Worm (Caenorhabditis elegans): ENCODE results near the gene Y73F8A.1159.

Gene Y73F8A.1159

DNA sequence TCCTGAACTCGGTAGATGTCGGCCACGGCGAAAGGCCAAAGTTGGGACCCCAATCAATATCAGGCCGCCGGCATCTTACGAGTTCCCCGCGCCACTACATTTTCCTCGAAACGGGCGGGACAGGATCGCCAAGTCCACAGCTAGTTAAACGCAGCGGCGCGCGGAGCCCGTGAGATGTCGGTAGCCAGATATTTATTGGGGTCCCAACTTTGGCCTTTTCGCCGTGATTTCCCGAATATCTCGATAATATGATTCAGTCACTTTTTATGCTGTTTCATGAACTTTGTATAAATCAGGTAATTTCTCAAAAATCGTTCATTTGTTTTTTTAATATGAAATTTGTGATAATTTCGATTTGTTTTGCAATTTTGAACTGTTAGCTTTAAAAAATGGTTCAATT lies 9.0 kb downstream of the Y73F8A.1159 start:
- no peak for TF ChIP-seq hlh-4 (tag; optimal IDR thresholded peaks at IDR 0.05)
- TF ChIP-seq pag-3 (tag; optimal IDR thresholded peaks at IDR 0.05; ENCODE audit: borderline replicate concordance, insufficient read depth): no peak
- no peak for TF ChIP-seq nhr-76 (tag; optimal IDR thresholded peaks at IDR 0.05)
- no peak for TF ChIP-seq xbp-1 (tag; optimal IDR thresholded peaks at IDR 0.05)
- TF ChIP-seq egl-27 (tag; optimal IDR thresholded peaks at IDR 0.05): no peak
- no peak for TF ChIP-seq blmp-1 (tag; optimal IDR thresholded peaks at IDR 0.05)
- no peak for TF ChIP-seq jun-1 (tag; optimal IDR thresholded peaks at IDR 0.05)
- TF ChIP-seq lin-35 (GFP tag; optimal IDR thresholded peaks at IDR 0.05): no peak
- TF ChIP-seq hpl-2 (GFP tag; optimal IDR thresholded peaks at IDR 0.05): no peak
- TF ChIP-seq irx-1 (tag; optimal IDR thresholded peaks at IDR 0.05): no peak
- no peak for TF ChIP-seq elt-2 (tag; optimal IDR thresholded peaks at IDR 0.05)
- TF ChIP-seq ets-5 (GFP tag; IDR thresholded peaks at IDR 0.05): no peak
- no peak for TF ChIP-seq nhr-20 (tag; optimal IDR thresholded peaks at IDR 0.05)
- no peak for TF ChIP-seq unc-98 (GFP tag; IDR thresholded peaks at IDR 0.05)
- no peak for TF ChIP-seq ceh-82 (tag; optimal IDR thresholded peaks at IDR 0.05)
- no peak for TF ChIP-seq zag-1 (tag; optimal IDR thresholded peaks at IDR 0.05)
- no peak for TF ChIP-seq Y116A8C.19 (tag; optimal IDR thresholded peaks at IDR 0.05; ENCODE audit: borderline replicate concordance)
- TF ChIP-seq nhr-77 (tag; optimal IDR thresholded peaks at IDR 0.05): no peak
- TF ChIP-seq ceh-8 (GFP tag; optimal IDR thresholded peaks at IDR 0.05): no peak

DNA sequence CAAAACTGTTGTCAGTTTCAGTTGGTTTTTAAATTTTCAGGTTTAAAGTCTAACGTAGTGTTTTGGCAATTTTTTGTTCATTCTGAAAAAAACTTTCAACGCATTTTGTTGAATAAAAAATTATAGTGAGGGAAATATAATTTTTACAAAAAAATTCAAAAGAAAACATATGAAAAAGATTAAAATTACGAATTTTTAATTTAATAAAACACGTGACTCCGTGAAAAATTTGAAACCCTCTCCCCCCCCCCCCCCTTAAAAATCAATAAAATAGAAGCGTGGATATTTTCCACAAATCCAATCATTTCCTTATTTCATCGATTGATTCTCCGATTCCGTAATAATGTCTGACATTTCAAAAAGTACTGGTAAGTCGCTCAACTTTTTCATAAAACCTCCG lies 12.7 kb downstream of the Y73F8A.1159 start, which contains the start of gene Y73F8A.20:
Y73F8A.20 (plus strand) TSS at position 301 of the 400 bp plus-strand sequence.
- TF ChIP-seq efl-1 (optimal IDR thresholded peaks at IDR 0.05) (no peak), efl-1 (GFP tag; optimal IDR thresholded peaks at IDR 0.05 in 1 of 2) (no peak), fkh-4 (tag; optimal IDR thresholded peaks at IDR 0.05; ENCODE audit: borderline replicate concordance) (no peak), tbx-2 (tag; optimal IDR thresholded peaks at IDR 0.05) (no peak), nhr-28 (tag; optimal IDR thresholded peaks at IDR 0.05) (no peak), ztf-4 (tag; optimal IDR thresholded peaks at IDR 0.05) (no peak), ceh-88 (GFP tag; IDR thresholded peaks at IDR 0.05) (no peak), nhr-77 (tag; optimal IDR thresholded peaks at IDR 0.05) (no peak), jun-1 (tag; optimal IDR thresholded peaks at IDR 0.05) (no peak), unc-62 (GFP tag; optimal IDR thresholded peaks at IDR 0.05) (no peak), nhr-237 (tag; optimal IDR thresholded peaks at IDR 0.05) (no peak), unc-130 (tag; optimal IDR thresholded peaks at IDR 0.05) (no peak), hpl-2 (GFP tag; optimal IDR thresholded peaks at IDR 0.05) (no peak), nhr-12 (tag; optimal IDR thresholded peaks at IDR 0.05) (no peak), pag-3 (tag; optimal IDR thresholded peaks at IDR 0.05; ENCODE audit: borderline replicate concordance, insufficient read depth) (no peak), lin-15B (tag; optimal IDR thresholded peaks at IDR 0.05) (no peak)

- TF ChIP-seq mdl-1 (tag; optimal IDR thresholded peaks at IDR 0.05) (no peak), aha-1 (tag; optimal IDR thresholded peaks at IDR 0.05) (no peak), aly-2 (tag; optimal IDR thresholded peaks at IDR 0.05) (no peak), mep-1 (tag; optimal IDR thresholded peaks at IDR 0.05) (no peak), elt-3 (tag; optimal IDR thresholded peaks at IDR 0.05) (no peak), F16B12.6 (tag; optimal IDR thresholded peaks at IDR 0.05) (no peak), nhr-28 (tag; optimal IDR thresholded peaks at IDR 0.05) (no peak), sptf-1 (tag; optimal IDR thresholded peaks at IDR 0.05) (no peak), nhr-71 (tag; optimal IDR thresholded peaks at IDR 0.05) (no peak), lin-13 (GFP tag; optimal IDR thresholded peaks at IDR 0.05) (no peak), elt-2 (tag; optimal IDR thresholded peaks at IDR 0.05) (no peak)
These were observed 13.4 kb downstream of the Y73F8A.1159 start for ce11 chrIV:15377473-15377872.
